Worm (Caenorhabditis elegans) whole organism, young adult: Measurements from ENCODE around the gene C14E2.3.

Experiments
- bed-1 ChIP-seq: fragments of 200-800 bp; sonication (Bioruptor generic); IDR thresholded peaks from 2 replicates; pipeline ENCODE4 v1.3.6; 2022; ENCODE audit warnings: missing genetic modification reagents, missing genetic modification characterization, missing compliant biosample characterization
- lin-35 ChIP-seq, 3 experiments: fragments of 150-350 bp in 2 of 3; sonication (generic microtip) in 1 of 3; optimal IDR thresholded peaks; 2 replicates each; lab custom pipeline; 2014 to 2018; ENCODE audit warnings: missing biosample characterization in 3 of 3, missing genetic modification characterization in 3 of 3, missing genetic modification reagents in 3 of 3
- nfya-2 ChIP-seq: fragments of 200-800 bp; sonication (Bioruptor generic); IDR thresholded peaks from 2 replicates; pipeline ENCODE4 v1.3.6; 2022; ENCODE audit warnings: missing genetic modification reagents, missing genetic modification characterization, missing compliant biosample characterization

- TF ChIP-seq lin-35 (GFP tag; optimal IDR thresholded peaks at IDR 0.05; lab: Kevin White, UChicago) (no peak), bed-1 (no peak), nfya-2 (GFP tag; lab: Robert Waterston, UW) (no peak)
Observed at ce11 chrX:1857777-1858176, 46.4 kb upstream of the C14E2.3 start.
